Worm (Caenorhabditis elegans) whole organism, L3 larva: ENCODE results near the gene vps-32.1.

Experiments used
- ama-1 ChIP-seq: fragments of 150-350 bp; optimal IDR thresholded peaks from 2 replicates; lab custom pipeline; 2018
- ceh-82 ChIP-seq: fragments of 150-350 bp; optimal IDR thresholded peaks from 2 replicates; lab custom pipeline; 2014; ENCODE audit warnings: missing biosample characterization, missing genetic modification characterization
- ceh-9 ChIP-seq: sonication (generic microtip); optimal IDR thresholded peaks from 2 replicates; lab custom pipeline; 2018; ENCODE audit warnings: missing biosample characterization, missing genetic modification characterization
- fos-1 ChIP-seq: fragments of 150-350 bp; optimal IDR thresholded peaks from 2 replicates; lab custom pipeline; 2014; ENCODE audit warnings: missing biosample characterization, missing genetic modification characterization
- lsy-12 ChIP-seq: sonication (generic microtip); optimal IDR thresholded peaks from 2 replicates; lab custom pipeline; 2016; ENCODE audit warnings: mild to moderate bottlenecking, missing genetic modification characterization, missing compliant biosample characterization
- mdl-1 ChIP-seq: fragments of 150-350 bp; optimal IDR thresholded peaks from 2 replicates; lab custom pipeline; 2014; ENCODE audit warnings: missing biosample characterization, missing genetic modification characterization
- nhr-11 ChIP-seq: fragments of 150-350 bp; optimal IDR thresholded peaks from 2 replicates; lab custom pipeline; 2014; ENCODE audit warnings: missing biosample characterization, missing genetic modification characterization
- nhr-237 ChIP-seq: fragments of 150-350 bp; optimal IDR thresholded peaks from 2 replicates; lab custom pipeline; 2014; ENCODE audit warnings: missing biosample characterization, missing genetic modification characterization
- nhr-25 ChIP-seq: sonication (generic microtip); optimal IDR thresholded peaks from 2 replicates; lab custom pipeline; 2017; ENCODE audit warnings: missing biosample characterization, missing genetic modification characterization
- nhr-43 ChIP-seq: sonication (generic microtip); optimal IDR thresholded peaks from 2 replicates; lab custom pipeline; 2016; ENCODE audit warnings: mild to moderate bottlenecking, missing genetic modification characterization, missing compliant biosample characterization; ENCODE audit not compliant: poor library complexity, severe bottlenecking
- unc-39 ChIP-seq: sonication (generic microtip); optimal IDR thresholded peaks from 4 replicates; lab custom pipeline; 2017; ENCODE audit warnings: missing biosample characterization, missing genetic modification characterization
- unc-62 ChIP-seq: fragments of 150-350 bp; sonication (generic microtip); optimal IDR thresholded peaks from 4 replicates; lab custom pipeline; 2014; ENCODE audit warnings: missing biosample characterization, missing genetic modification reagents, missing genetic modification characterization
- ztf-4 ChIP-seq: fragments of 150-350 bp; optimal IDR thresholded peaks from 2 replicates; lab custom pipeline; 2014; ENCODE audit warnings: missing biosample characterization, missing genetic modification characterization

DNA sequence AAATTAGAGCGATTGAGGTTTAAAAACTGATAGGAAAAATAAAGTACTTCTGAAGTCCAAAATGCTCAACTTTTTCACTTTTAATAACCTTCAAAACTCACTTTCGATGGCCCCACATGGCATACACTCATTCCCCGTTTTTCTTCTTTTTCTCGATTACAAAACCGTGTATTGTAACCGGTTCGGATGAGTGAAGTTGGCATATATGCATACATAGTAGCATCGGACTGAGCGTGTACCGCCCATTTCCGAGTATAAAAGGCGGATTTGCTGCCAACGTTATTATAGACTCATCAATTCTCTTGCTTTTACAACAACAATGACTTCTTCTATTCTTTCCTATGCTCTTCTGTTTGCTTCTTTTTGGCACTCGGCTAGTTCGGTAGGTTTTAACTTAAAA, 6.8 kb upstream of the vps-32.1 start, which contains the start of gene C56C10.4:
- no peak for TF ChIP-seq nhr-25
- TF ChIP-seq nhr-11 (tag; lab: Kevin White, UChicago) = no peak
- TF ChIP-seq ama-1 (lab: Kevin White, UChicago) = no peak
- TF ChIP-seq fos-1 (tag; lab: Kevin White, UChicago) = no peak
- TF ChIP-seq ceh-82 (tag; lab: Kevin White, UChicago) = no peak
- TF ChIP-seq lsy-12 = no peak
- no peak for TF ChIP-seq ztf-4 (tag; lab: Kevin White, UChicago)
- TF ChIP-seq nhr-43 = no peak
- no peak for TF ChIP-seq nhr-237 (tag; lab: Kevin White, UChicago)
- TF ChIP-seq ceh-9 (tag; lab: Kevin White, UChicago) = no peak
- TF ChIP-seq unc-62 (GFP tag; lab: Kevin White, UChicago) = no peak
- no peak for TF ChIP-seq unc-39 (tag; lab: Kevin White, UChicago)
- no peak for TF ChIP-seq mdl-1 (tag; lab: Kevin White, UChicago)
